Worm (Caenorhabditis elegans): ENCODE data around the gene dao-3.

dao-3 gene

ce11 chrX:8086450-8086724 lies at the start of gene dao-3:
TSS of gene dao-3 (minus strand) at chrX:8086550.
- TF ChIP-seq klf-2 (GFP tag; conservative IDR thresholded peaks at IDR 0.05) (no peak), med-1 (GFP tag; optimal IDR thresholded peaks at IDR 0.05; ENCODE audit: insufficient read depth) (no peak), ztf-29 (GFP tag; IDR thresholded peaks at IDR 0.05) (no peak), T22C8.4 (GFP tag; IDR thresholded peaks at IDR 0.05) (no peak), cog-1 (tag; optimal IDR thresholded peaks at IDR 0.05) (no peak), flt-1 (GFP tag; IDR thresholded peaks at IDR 0.05) (no peak), tab-1 (GFP tag; IDR thresholded peaks at IDR 0.05) (no peak), ref-1 (GFP tag; conservative IDR thresholded peaks at IDR 0.05) (no peak), ztf-23 (GFP tag; IDR thresholded peaks at IDR 0.05) (no peak)

- TF ChIP-seq ztf-29 (GFP tag; IDR thresholded peaks at IDR 0.05) (no peak), T22C8.4 (GFP tag; IDR thresholded peaks at IDR 0.05) (no peak), ztf-23 (GFP tag; IDR thresholded peaks at IDR 0.05) (no peak), klf-2 (GFP tag; conservative IDR thresholded peaks at IDR 0.05) (no peak), tab-1 (GFP tag; IDR thresholded peaks at IDR 0.05) (no peak), ref-1 (GFP tag; conservative IDR thresholded peaks at IDR 0.05) (no peak), med-1 (GFP tag; optimal IDR thresholded peaks at IDR 0.05; ENCODE audit: insufficient read depth) (no peak), flt-1 (GFP tag; IDR thresholded peaks at IDR 0.05) (no peak), cog-1 (tag; optimal IDR thresholded peaks at IDR 0.05) (no peak)
These were observed 43.2 kb upstream of the dao-3 start, which contains the start of gene frpr-1 for ce11 chrX:8129543-8129942. TSS of gene frpr-1 (minus strand) at chrX:8129643.

- TF ChIP-seq tab-1 (GFP tag; IDR thresholded peaks at IDR 0.05) (no peak), ref-1 (GFP tag; conservative IDR thresholded peaks at IDR 0.05) (no peak), klf-2 (GFP tag; conservative IDR thresholded peaks at IDR 0.05) (no peak)
These were observed 36.8 kb upstream of the dao-3 start, which contains the start of gene C02B8.12 for ce11 chrX:8123194-8123593. TSS of gene C02B8.12 (minus strand) at chrX:8123368.

- no peak for TF ChIP-seq ref-1 (GFP tag; conservative IDR thresholded peaks at IDR 0.05)
- TF ChIP-seq ztf-29 (GFP tag; IDR thresholded peaks at IDR 0.05): no peak
- no peak for TF ChIP-seq T22C8.4 (GFP tag; IDR thresholded peaks at IDR 0.05)
- TF ChIP-seq flt-1 (GFP tag; IDR thresholded peaks at IDR 0.05): no peak
- TF ChIP-seq tab-1 (GFP tag; IDR thresholded peaks at IDR 0.05): no peak
- TF ChIP-seq med-1 (GFP tag; optimal IDR thresholded peaks at IDR 0.05; ENCODE audit: insufficient read depth): no peak
- no peak for TF ChIP-seq klf-2 (GFP tag; conservative IDR thresholded peaks at IDR 0.05)
- no peak for TF ChIP-seq ztf-23 (GFP tag; IDR thresholded peaks at IDR 0.05)
- TF ChIP-seq cog-1 (tag; optimal IDR thresholded peaks at IDR 0.05): no peak
These were observed 33.9 kb upstream of the dao-3 start for ce11 chrX:8120281-8120680.

ce11 chrX:8117827-8118317 lies 31.5 kb upstream of the dao-3 start:
- TF ChIP-seq T22C8.4 (GFP tag; IDR thresholded peaks at IDR 0.05) (no peak), flt-1 (GFP tag; IDR thresholded peaks at IDR 0.05) (no peak), ztf-23 (GFP tag; IDR thresholded peaks at IDR 0.05) (no peak)

- TF ChIP-seq ztf-23 (GFP tag; IDR thresholded peaks at IDR 0.05) (no peak), ref-1 (GFP tag; conservative IDR thresholded peaks at IDR 0.05) (no peak)
These were observed 29.8 kb upstream of the dao-3 start, which contains the start of gene hlh-8 for ce11 chrX:8116157-8116556. TSS of gene hlh-8 (plus strand) at chrX:8116457.

ce11 chrX:8110193-8110592 lies 23.8 kb upstream of the dao-3 start, which contains the start of gene K07E3.1:
TSS of gene K07E3.1 (plus strand) at chrX:8110439.
- TF ChIP-seq ref-1 (GFP tag; conservative IDR thresholded peaks at IDR 0.05) (no peak), ztf-29 (GFP tag; IDR thresholded peaks at IDR 0.05) (no peak), T22C8.4 (GFP tag; IDR thresholded peaks at IDR 0.05) (no peak), klf-2 (GFP tag; conservative IDR thresholded peaks at IDR 0.05) (no peak), tab-1 (GFP tag; IDR thresholded peaks at IDR 0.05) (no peak), med-1 (GFP tag; optimal IDR thresholded peaks at IDR 0.05; ENCODE audit: insufficient read depth) (no peak), cog-1 (tag; optimal IDR thresholded peaks at IDR 0.05) (no peak), flt-1 (GFP tag; IDR thresholded peaks at IDR 0.05) (no peak), ztf-23 (GFP tag; IDR thresholded peaks at IDR 0.05) (no peak)

- no peak for TF ChIP-seq cog-1 (tag; optimal IDR thresholded peaks at IDR 0.05)
These were observed 23.2 kb upstream of the dao-3 start for ce11 chrX:8109531-8109930.

- no peak for TF ChIP-seq ztf-23 (GFP tag; IDR thresholded peaks at IDR 0.05)
- no peak for TF ChIP-seq ref-1 (GFP tag; conservative IDR thresholded peaks at IDR 0.05)
- TF ChIP-seq cog-1 (tag; optimal IDR thresholded peaks at IDR 0.05): no peak
- TF ChIP-seq med-1 (GFP tag; optimal IDR thresholded peaks at IDR 0.05; ENCODE audit: insufficient read depth): no peak
- no peak for TF ChIP-seq T22C8.4 (GFP tag; IDR thresholded peaks at IDR 0.05)
These were observed 21.6 kb upstream of the dao-3 start, which contains the start of gene K07E3.9 for ce11 chrX:8107921-8108320. TSS of gene K07E3.9 (plus strand) at chrX:8108221.

ce11 chrX:8103899-8104298 lies 17.5 kb upstream of the dao-3 start, which contains the start of gene K07E3.2:
TSS of gene K07E3.2 (plus strand) at chrX:8104298.
- TF ChIP-seq flt-1 (GFP tag; IDR thresholded peaks at IDR 0.05) (no peak), T22C8.4 (GFP tag; IDR thresholded peaks at IDR 0.05) (no peak)

ce11 chrX:8098813-8099360 lies 12.5 kb upstream of the dao-3 start, which contains the start of gene catp-5:
TSS of gene catp-5 (minus strand) at chrX:8098863.
- TF ChIP-seq klf-2 (GFP tag; conservative IDR thresholded peaks at IDR 0.05) (no peak), T22C8.4 (GFP tag; IDR thresholded peaks at IDR 0.05) (no peak), ztf-23 (GFP tag; IDR thresholded peaks at IDR 0.05) (no peak)

All from whole organism, midembryonic.